Worm (Caenorhabditis elegans): ENCODE measurements around the gene C46A5.1.

The C46A5.1 gene

DNA sequence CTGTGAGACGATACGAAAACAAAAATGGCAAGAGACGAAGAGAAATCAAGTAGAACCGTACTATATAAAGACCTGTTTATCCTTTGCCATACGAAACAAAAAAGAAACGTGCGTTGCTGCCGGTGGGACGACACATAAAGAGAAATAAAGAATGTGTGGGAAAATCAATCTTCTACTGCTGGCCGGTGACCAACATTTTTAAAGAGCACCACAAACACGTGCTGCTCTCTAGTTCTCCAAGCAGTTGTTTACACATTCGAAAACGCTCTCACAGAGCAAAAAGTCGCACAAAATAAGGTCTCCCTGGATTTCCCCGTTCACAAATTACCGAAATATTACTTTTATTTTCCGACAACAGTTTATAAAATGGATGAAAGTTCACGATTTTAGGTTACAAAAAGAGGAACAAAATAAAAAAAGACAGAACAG, 25.8 kb downstream of the C46A5.1 start, which contains the start of gene imp-3 (continued):
- TF ChIP-seq ztf-11 (tag; optimal IDR thresholded peaks at IDR 0.05) = no peak
- peak; percentile 69 for TF ChIP-seq T20F7.1 (GFP tag; optimal IDR thresholded peaks at IDR 0.05)
- TF ChIP-seq madf-9 (GFP tag; conservative IDR thresholded peaks at IDR 0.05) = no peak
- no peak for TF ChIP-seq nhr-25 (tag; optimal IDR thresholded peaks at IDR 0.05; ENCODE audit: borderline replicate concordance, insufficient read depth)
- TF ChIP-seq ceh-20 (GFP tag; IDR thresholded peaks at IDR 0.05) = peak; percentile 50; the same call in 1 of the 2 replicates
- TF ChIP-seq ces-1 (GFP tag; optimal IDR thresholded peaks at IDR 0.05) = no peak
- no peak for TF ChIP-seq cey-2 (tag; optimal IDR thresholded peaks at IDR 0.05; ENCODE audit: borderline replicate concordance, insufficient read depth)
- no peak for TF ChIP-seq ceh-44 (GFP tag; IDR thresholded peaks at IDR 0.05)
- TF ChIP-seq snpc-4 (tag; optimal IDR thresholded peaks at IDR 0.05) = no peak
- no peak for TF ChIP-seq egl-27 (tag; optimal IDR thresholded peaks at IDR 0.05)
- TF ChIP-seq nhr-77 (tag; optimal IDR thresholded peaks at IDR 0.05) = no peak
- no peak for TF ChIP-seq dpl-1 (GFP tag; optimal IDR thresholded peaks at IDR 0.05)
- TF ChIP-seq aly-2 (tag; optimal IDR thresholded peaks at IDR 0.05) = no peak
- TF ChIP-seq vab-7 (GFP tag; IDR thresholded peaks at IDR 0.05) = no peak
- TF ChIP-seq lin-29 (GFP tag; IDR thresholded peaks at IDR 0.05) = 0 out of 2 replicates have a peak, but pooled peaks have one; percentile 23
- no peak for TF ChIP-seq ceh-62 (tag; optimal IDR thresholded peaks at IDR 0.05)
- peak; percentile 36 for TF ChIP-seq gei-8 (GFP tag; optimal IDR thresholded peaks at IDR 0.05)
- no peak; the same call in 1 of the 2 replicates for TF ChIP-seq lim-7 (GFP tag; IDR thresholded peaks at IDR 0.05)
- peak; percentile 35 for TF ChIP-seq nhr-102 (tag; optimal IDR thresholded peaks at IDR 0.05)
- no peak for TF ChIP-seq mdt-29 (GFP tag; IDR thresholded peaks at IDR 0.05)
- TF ChIP-seq duxl-1 (tag; optimal IDR thresholded peaks at IDR 0.05; ENCODE audit: poor library complexity) = no peak
- no peak for TF ChIP-seq nhr-76 (tag; optimal IDR thresholded peaks at IDR 0.05)
- TF ChIP-seq dmd-8 (GFP tag; IDR thresholded peaks at IDR 0.05) = no peak
- no peak for TF ChIP-seq pqm-1 (tag; optimal IDR thresholded peaks at IDR 0.05)
- TF ChIP-seq nhr-11 (tag; optimal IDR thresholded peaks at IDR 0.05) = no peak
- peak; percentile 22; the same call in 1 of the 2 replicates for TF ChIP-seq ctbp-1 (GFP tag; IDR thresholded peaks at IDR 0.05)
- peak; percentile 69 for TF ChIP-seq T26A8.4 (GFP tag; IDR thresholded peaks at IDR 0.05)
- TF ChIP-seq mxl-3 (GFP tag; optimal IDR thresholded peaks at IDR 0.05) = peak; percentile 84
- no peak for TF ChIP-seq nhr-48 (tag; optimal IDR thresholded peaks at IDR 0.05)
- TF ChIP-seq egl-43 (GFP tag; IDR thresholded peaks at IDR 0.05) = 0 out of 2 replicates have a peak, but pooled peaks have one; percentile 27
- TF ChIP-seq lin-13 (GFP tag; optimal IDR thresholded peaks at IDR 0.05) = peak; percentile 2
- no peak for TF ChIP-seq daf-8 (GFP tag; IDR thresholded peaks at IDR 0.05)
- no peak for TF ChIP-seq ztf-7 (tag; optimal IDR thresholded peaks at IDR 0.05)
- no peak for TF ChIP-seq F10B5.3 (tag; optimal IDR thresholded peaks at IDR 0.05)
- TF ChIP-seq lin-39 (tag; optimal IDR thresholded peaks at IDR 0.05) = no peak
- no peak for TF ChIP-seq saeg-2 (GFP tag; IDR thresholded peaks at IDR 0.05)
- TF ChIP-seq daf-19 (GFP tag; conservative IDR thresholded peaks at IDR 0.05) = no peak
- TF ChIP-seq tag-97 (GFP tag; IDR thresholded peaks at IDR 0.05) = no peak
- peak; percentile 81 for TF ChIP-seq hlh-30 (tag; optimal IDR thresholded peaks at IDR 0.05; ENCODE audit: insufficient read depth)
- TF ChIP-seq mdl-1 (tag; optimal IDR thresholded peaks at IDR 0.05) = peak; percentile 41 to 88
- no peak for TF ChIP-seq unc-130 (GFP tag; optimal IDR thresholded peaks at IDR 0.05)
- peak; percentile 11 for TF ChIP-seq spr-3 (GFP tag; optimal IDR thresholded peaks at IDR 0.05)
- no peak for TF ChIP-seq nhr-237 (tag; optimal IDR thresholded peaks at IDR 0.05)
- TF ChIP-seq Y48G9A.11 (GFP tag; IDR thresholded peaks at IDR 0.05) = peak; percentile 64
- TF ChIP-seq F44E2.7 (GFP tag; IDR thresholded peaks at IDR 0.05) = no peak
- peak; percentile 64 for TF ChIP-seq rbr-2 (tag; optimal IDR thresholded peaks at IDR 0.05)
- TF ChIP-seq zip-11 (GFP tag; IDR thresholded peaks at IDR 0.05) = no peak
- no peak for TF ChIP-seq dmd-9 (GFP tag; IDR thresholded peaks at IDR 0.05)
- TF ChIP-seq ceh-28 (tag; optimal IDR thresholded peaks at IDR 0.05) = no peak
- TF ChIP-seq zfp-2 (tag; optimal IDR thresholded peaks at IDR 0.05) = no peak
- no peak for TF ChIP-seq attf-4 (tag; optimal IDR thresholded peaks at IDR 0.05)
- TF ChIP-seq ceh-32 (tag; optimal IDR thresholded peaks at IDR 0.05; ENCODE audit: poor library complexity) = no peak
